Worm (Caenorhabditis elegans) whole organism, L4/young adult: ENCODE data around the gene chtl-1.

Experiments used
- W03F9.2 ChIP-seq: fragments of 150-350 bp; optimal IDR thresholded peaks from 2 replicates; lab custom pipeline; 2014; ENCODE audit warnings: missing biosample characterization, missing genetic modification characterization
- dao-5 ChIP-seq: sonication (generic microtip); optimal IDR thresholded peaks from 2 replicates; lab custom pipeline; 2016; ENCODE audit warnings: missing genotype, missing genetic modification characterization, moderate library complexity, missing compliant biosample characterization
- him-1 ChIP-seq: sonication (generic microtip); optimal IDR thresholded peaks from 2 replicates; lab custom pipeline; 2016; ENCODE audit warnings: missing genotype, missing genetic modification reagents, missing genetic modification characterization, missing compliant biosample characterization

The chtl-1 gene

DNA sequence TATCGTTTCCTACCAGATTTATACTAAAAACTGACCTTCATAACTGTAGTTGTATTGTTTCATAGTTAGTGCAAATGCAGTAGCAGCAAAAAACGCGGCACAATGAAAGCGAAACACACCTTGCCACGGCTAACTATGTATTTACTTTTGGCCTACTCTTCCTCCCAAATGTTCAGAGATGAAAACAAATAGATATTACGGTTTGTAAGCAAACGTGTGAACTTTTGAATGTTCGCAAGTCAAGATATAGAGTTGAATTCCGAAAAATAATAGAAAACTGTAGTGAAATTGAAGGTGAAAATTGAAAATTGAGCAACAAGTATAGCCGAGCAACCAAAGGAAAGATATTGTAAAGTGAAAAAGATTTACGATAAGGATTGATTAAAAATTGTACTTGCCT, at the start of gene chtl-1:
TSS of gene chtl-1 (minus strand) at position 101 of the 400 bp plus-strand sequence.
- TF ChIP-seq dao-5 (tag; lab: Kevin White, UChicago) (no peak), him-1 (tag; lab: Kevin White, UChicago) (no peak), W03F9.2 (tag; lab: Kevin White, UChicago) (no peak)

DNA sequence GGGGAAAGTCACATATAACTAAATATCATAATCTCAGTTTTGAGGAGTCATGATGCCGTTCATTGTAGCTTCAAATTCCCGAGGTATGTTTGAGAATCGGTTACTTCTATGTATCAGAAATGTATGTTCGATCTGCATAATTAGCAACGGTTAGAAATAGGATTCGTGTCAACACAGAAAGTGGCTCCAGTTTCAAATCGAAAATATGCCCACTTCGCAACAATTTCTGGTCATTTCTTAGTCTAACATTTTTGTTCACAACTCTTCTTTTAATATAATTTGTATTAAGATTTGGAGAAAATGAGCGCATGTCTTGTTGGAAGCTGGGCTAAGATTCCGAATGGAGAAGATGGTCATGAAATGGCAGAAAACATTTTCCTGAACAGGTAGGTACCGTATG, 49.4 kb upstream of the chtl-1 start, which contains the start of gene pks-1:
TSS of gene pks-1 (plus strand) at position 301 of the 400 bp plus-strand sequence.
- no peak for TF ChIP-seq W03F9.2 (tag; lab: Kevin White, UChicago)
- TF ChIP-seq him-1 (tag; lab: Kevin White, UChicago), result no peak
- TF ChIP-seq dao-5 (tag; lab: Kevin White, UChicago), result no peak

DNA sequence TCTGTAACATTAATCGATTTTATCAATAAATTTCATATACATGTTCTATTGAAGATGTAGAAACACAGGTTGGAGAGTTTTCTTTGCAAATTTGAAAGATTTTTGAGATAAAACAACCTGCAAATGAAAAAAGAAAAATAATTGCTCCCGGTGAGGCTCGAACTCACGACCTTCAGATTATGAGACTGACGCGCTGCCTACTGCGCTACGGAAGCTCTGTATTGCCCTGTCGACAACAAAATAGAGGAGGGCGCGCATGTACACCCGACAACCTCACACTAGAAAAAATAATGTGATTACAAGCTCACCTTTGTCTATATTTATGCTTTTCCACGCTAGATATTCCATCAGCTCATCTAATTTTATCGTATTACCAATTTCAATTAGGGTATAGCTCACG, 43.1 kb upstream of the chtl-1 start:
- TF ChIP-seq dao-5 (tag; lab: Kevin White, UChicago) (no peak), W03F9.2 (tag; lab: Kevin White, UChicago) (no peak), him-1 (tag; lab: Kevin White, UChicago) (no peak)

DNA sequence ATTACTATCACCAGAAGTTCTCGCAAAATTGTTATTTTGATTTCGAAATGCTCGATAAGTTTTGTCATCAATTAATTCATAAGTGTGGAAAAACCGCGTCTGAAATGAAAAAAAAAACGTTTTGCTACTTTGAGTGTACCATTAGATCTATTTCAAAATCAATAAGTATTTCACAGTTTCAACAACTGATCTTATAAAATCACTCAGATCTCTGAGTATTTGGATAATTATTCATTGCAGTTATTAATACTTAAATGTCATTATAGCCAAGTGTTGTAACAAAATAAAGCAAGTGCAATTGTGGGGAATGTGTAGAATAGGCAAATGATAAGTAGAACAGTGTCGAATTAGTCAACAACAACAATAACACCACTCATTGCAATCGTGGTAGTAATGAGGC, 42.2 kb upstream of the chtl-1 start, which contains the start of gene C03F11.4:
TSS of gene C03F11.4 (minus strand) at position 101 of the 400 bp plus-strand sequence.
- TF ChIP-seq W03F9.2 (tag; lab: Kevin White, UChicago) (no peak), dao-5 (tag; lab: Kevin White, UChicago) (no peak), him-1 (tag; lab: Kevin White, UChicago) (no peak)

DNA sequence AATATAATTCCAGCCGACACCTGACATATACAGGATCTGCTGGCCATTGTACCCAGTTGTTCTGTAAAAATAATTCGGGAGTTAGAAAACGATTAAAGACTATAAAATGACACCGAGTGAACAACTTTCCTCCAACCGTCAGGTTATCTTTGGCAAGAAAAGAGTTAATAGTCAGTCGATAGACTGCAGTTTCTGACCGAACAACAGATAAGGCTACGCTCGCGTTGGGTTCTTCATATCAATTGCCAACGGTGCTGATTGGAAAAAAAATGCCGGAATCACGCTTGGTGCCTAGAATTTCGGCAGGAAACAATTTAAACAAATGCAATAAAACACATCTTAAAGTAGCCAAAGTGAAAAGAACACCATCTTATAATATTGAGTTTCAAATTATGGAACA, 36.4 kb upstream of the chtl-1 start, which contains the start of gene scav-1:
TSS of gene scav-1 (minus strand) at position 61 of the 400 bp plus-strand sequence.
- TF ChIP-seq dao-5 (tag; lab: Kevin White, UChicago) (no peak), him-1 (tag; lab: Kevin White, UChicago) (no peak), W03F9.2 (tag; lab: Kevin White, UChicago) (no peak)

DNA sequence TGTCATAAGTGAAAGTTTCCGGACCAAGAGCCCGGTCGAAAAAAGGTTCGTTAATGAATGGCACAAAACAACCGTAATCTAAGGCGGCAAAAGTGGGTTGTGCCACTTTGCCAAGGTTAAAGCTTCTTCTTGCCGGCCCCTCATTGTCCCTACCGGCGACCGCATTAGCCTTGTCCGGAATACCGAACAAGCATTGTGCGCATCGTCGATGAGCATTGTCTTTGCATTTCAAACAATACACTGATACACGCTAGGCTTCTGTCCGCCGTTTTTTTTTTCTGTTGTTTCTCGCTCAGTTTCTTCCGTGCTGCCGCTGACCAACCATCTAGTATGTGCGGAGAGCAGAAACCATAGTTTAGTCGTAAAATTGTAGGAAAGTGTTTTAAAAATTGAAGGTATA, 33.2 kb upstream of the chtl-1 start, which contains the start of gene C03F11.2:
TSS of gene C03F11.2 (minus strand) at position 101 of the 400 bp plus-strand sequence.
- no peak for TF ChIP-seq him-1 (tag; lab: Kevin White, UChicago)
- no peak for TF ChIP-seq W03F9.2 (tag; lab: Kevin White, UChicago)

DNA sequence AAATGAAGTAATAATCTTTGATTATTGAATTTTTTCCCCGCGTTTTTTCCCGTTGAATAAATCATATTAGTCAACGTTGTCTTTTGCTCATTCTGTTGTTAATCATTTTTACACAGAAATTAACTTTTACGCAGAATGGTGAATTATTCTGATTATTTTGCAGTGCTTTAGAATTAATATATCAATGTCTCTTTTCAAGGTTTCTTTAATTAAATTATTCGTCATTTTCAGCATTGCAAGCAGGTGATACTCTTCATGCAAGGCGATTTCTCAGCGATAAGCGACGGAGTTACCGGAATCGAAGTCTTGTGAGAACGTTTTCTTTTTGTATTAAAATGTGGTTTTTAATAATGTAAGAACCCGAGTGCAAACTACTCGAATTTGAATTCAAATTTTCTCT, 23.5 kb upstream of the chtl-1 start:
- TF ChIP-seq him-1 (tag; lab: Kevin White, UChicago) (no peak), W03F9.2 (tag; lab: Kevin White, UChicago) (no peak), dao-5 (tag; lab: Kevin White, UChicago) (no peak)

DNA sequence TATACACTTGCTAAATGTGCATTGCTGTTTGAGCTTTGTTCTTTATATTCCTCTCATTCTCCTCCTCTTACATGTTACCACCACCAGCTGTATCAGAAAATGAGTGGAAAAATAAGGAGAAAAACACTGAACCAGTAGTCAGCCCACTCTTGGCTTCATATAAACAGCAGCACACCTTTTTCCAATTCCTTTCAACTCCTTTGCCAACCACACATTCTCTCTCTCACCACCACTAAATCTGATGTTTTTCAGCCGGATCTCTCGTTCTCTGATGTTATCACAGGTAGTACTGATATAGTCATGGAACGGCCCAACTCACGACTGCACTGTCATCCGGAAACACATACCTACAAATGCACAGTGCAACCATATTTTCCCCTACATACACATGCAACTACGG, 22.4 kb upstream of the chtl-1 start, which contains the start of gene kcnl-3:
TSS of gene kcnl-3 (plus strand) at position 301 of the 400 bp plus-strand sequence.
- no peak for TF ChIP-seq him-1 (tag; lab: Kevin White, UChicago)
- no peak for TF ChIP-seq dao-5 (tag; lab: Kevin White, UChicago)
- TF ChIP-seq W03F9.2 (tag; lab: Kevin White, UChicago), result no peak

DNA sequence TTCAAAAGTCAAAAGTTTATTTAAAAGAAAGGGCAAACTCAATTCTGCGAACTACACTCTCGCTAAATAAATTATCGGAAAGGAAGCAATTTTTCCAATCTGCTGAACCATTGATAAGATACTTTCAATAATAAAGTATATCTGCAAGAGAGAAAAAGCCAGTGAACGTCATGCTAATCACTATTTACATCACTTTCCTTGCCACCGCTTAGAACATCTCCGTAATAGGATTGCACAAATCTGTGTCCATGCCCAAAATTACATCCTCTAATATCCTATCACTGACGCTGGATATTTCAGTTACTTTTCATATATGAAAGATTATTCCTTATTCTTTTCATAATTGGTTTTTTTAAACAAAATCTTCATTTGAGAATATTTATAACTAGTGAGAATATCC, 18.7 kb upstream of the chtl-1 start:
- TF ChIP-seq W03F9.2 (tag; lab: Kevin White, UChicago) (no peak), dao-5 (tag; lab: Kevin White, UChicago) (no peak), him-1 (tag; lab: Kevin White, UChicago) (no peak)

DNA sequence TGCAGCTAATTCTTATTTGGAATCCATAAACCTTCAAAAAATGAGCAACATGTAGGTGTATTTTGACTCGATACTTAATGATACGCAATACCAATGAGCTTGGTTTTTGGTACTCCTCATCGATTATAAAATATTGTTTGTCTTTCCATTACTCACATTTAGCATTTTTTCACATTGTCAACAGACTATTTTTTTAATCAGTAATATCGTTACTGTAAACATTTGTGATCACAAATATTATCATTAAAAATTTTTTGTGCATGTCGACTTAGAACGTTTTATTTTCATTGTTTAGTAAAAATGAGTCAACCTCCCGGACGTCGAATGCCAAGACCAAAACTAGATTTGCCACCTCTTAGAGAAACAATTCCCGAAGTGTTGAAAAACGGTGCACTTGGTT, 13.2 kb upstream of the chtl-1 start, which contains the start of gene sek-5:
TSS of gene sek-5 (plus strand) at position 301 of the 400 bp plus-strand sequence.
- TF ChIP-seq W03F9.2 (tag; lab: Kevin White, UChicago) (no peak), him-1 (tag; lab: Kevin White, UChicago) (no peak), dao-5 (tag; lab: Kevin White, UChicago) (no peak)

DNA sequence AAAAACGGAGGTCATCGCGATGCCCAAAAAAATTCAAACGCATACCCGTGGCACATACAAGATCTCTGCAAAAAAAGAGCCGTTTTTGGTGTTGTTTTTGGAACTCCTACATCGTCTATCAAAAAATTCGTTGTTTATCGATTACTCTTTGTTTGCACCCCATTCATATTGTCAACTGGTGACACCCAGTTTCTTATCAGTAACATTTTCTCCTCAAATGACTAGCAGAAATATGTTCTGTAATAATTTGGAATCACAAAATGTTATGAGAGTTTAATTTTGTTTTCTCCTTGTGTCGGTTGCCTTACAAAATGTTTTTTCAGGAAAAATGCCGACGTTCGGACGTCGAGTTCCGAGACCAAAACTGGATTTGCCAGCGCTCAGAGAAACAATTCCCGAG, 10.6 kb upstream of the chtl-1 start, which contains the start of gene sek-4:
TSS of gene sek-4 (plus strand) at position 318 of the 400 bp plus-strand sequence.
- TF ChIP-seq dao-5 (tag; lab: Kevin White, UChicago) (no peak), W03F9.2 (tag; lab: Kevin White, UChicago) (no peak), him-1 (tag; lab: Kevin White, UChicago) (no peak)

DNA sequence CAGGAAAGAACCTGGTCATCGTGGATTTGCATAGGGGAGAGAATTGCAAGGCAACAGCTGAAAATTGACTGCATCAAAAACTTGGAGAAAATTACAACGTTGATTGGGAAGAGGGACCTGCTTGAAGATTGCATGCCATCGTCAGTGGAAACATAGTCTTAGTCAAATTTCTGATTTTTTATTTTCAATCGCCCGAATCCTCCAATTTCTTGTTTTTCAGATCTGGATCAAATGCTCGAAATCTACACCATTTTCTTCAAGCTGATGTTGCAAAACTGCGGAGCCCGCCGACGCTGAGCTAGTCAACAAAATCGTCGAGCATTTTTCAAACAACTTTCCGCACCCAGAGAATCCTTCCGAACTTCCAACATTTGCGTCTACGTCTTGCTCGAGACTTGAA, 9.5 kb upstream of the chtl-1 start:
- no peak for TF ChIP-seq him-1 (tag; lab: Kevin White, UChicago)
- no peak for TF ChIP-seq W03F9.2 (tag; lab: Kevin White, UChicago)
- no peak for TF ChIP-seq dao-5 (tag; lab: Kevin White, UChicago)

DNA sequence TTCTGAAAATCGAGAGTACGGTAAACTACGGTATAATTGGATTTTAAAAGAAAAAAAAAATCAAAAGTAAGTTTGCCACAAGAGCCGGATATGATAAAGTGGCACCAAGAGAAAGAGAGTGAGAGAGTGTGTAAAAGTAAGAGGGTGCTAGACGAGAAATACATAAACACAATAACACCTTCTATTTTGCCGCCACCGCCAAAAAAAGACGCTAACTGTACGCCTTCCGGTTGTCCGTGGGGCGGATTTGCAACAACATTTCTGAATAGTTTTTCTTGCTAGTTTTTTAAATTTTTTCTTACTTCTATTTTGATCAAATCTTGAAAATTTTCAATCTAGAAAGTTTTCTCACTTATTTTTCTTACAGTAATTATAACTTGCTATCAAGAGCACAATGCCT, 8.5 kb upstream of the chtl-1 start, which contains the start of gene F35C8.8:
TSS of gene F35C8.8 (minus strand) at position 2 of the 400 bp plus-strand sequence.
- no peak for TF ChIP-seq W03F9.2 (tag; lab: Kevin White, UChicago)
- TF ChIP-seq dao-5 (tag; lab: Kevin White, UChicago), result no peak

DNA sequence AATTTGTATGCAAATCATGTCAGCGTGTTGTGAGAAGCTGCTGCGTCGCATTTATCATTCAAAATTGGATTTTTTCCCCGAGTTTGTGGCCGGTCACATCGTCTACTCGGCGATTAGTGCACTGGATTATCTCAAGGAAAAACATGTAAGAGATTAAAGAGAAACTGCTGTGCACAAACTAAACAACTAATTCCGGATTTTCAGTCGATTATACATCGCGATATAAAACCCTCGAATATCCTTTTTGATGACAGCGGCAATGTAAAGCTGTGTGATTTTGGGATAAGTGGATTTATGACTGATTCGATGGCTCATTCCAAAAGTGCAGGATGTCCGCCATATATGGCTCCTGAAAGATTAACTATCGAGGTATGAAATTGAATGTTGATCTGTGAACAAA, 6.5 kb upstream of the chtl-1 start:
- no peak for TF ChIP-seq dao-5 (tag; lab: Kevin White, UChicago)
- no peak for TF ChIP-seq him-1 (tag; lab: Kevin White, UChicago)
- no peak for TF ChIP-seq W03F9.2 (tag; lab: Kevin White, UChicago)
